Fruit fly (Drosophila melanogaster): ENCODE results near the gene CG6686.
A peak's percentile ranks its signal among the peaks of the same experiment; 100 is the strongest.

Gene CG6686

DNA sequence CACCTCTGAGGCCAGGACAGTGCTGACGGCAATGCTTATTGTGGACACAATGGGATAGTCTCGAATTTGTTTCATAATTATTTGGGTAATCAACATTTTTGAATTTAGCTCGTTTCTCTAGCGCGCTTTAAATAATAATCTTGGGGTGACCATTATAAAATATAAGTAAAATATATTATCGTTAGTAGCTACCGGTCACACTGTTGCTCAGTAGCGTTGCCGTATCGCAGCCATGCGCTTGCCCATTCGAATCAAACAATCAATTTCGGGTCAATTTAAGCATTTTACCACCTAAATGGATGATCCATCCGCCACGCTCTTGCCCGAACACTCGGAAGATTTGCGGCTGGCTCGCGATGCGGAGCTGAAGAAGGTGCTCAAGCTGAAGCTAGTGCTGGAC is 1.9 kb upstream of the CG6686 start, which contains the start of the genes zuc and dgt2 (continued):
- TF ChIP-seq CG10147 (GFP tag; optimal IDR thresholded peaks at IDR 0.05) (no peak), gsb-n (tag; optimal IDR thresholded peaks at IDR 0.05) (no peak), seq (GFP tag; IDR thresholded peaks at IDR 0.05) (no peak), CG9437 (GFP tag; optimal IDR thresholded peaks at IDR 0.05) (no peak), sr (GFP tag; IDR thresholded peaks at IDR 0.05) (no peak), CG4707 (GFP tag; optimal IDR thresholded peaks at IDR 0.05) (no peak), MESR4 (GFP tag; optimal IDR thresholded peaks at IDR 0.05) (peak; percentile 53), Gsc (GFP tag; IDR thresholded peaks at IDR 0.05) (no peak), CG1603 (tag; optimal IDR thresholded peaks at IDR 0.05) (peak; percentile 45), CG9876 (GFP tag; optimal IDR thresholded peaks at IDR 0.05) (no peak), CoRest (tag; optimal IDR thresholded peaks at IDR 0.05) (peak; percentile 27), D19B (GFP tag; optimal IDR thresholded peaks at IDR 0.05) (no peak), CG33213 (GFP tag; optimal IDR thresholded peaks at IDR 0.05) (no peak), klu (GFP tag; IDR thresholded peaks at IDR 0.05) (no peak), Hr3 (GFP tag; optimal IDR thresholded peaks at IDR 0.05) (no peak), tap (tag; optimal IDR thresholded peaks at IDR 0.05) (no peak), Ets97D (GFP tag; optimal IDR thresholded peaks at IDR 0.05) (peak; percentile 22), CG14014 (GFP tag; IDR thresholded peaks at IDR 0.05) (no peak), sqz (GFP tag; optimal IDR thresholded peaks at IDR 0.05) (no peak), shn (GFP tag; optimal IDR thresholded peaks at IDR 0.05) (no peak), zen (tag; optimal IDR thresholded peaks at IDR 0.05) (peak; percentile 7), Usf (GFP tag; optimal IDR thresholded peaks at IDR 0.05) (no peak), CG43689 (GFP tag; IDR thresholded peaks at IDR 0.05) (no peak), CG17361 (GFP tag; IDR thresholded peaks at IDR 0.05) (no peak), Six4 (GFP tag; optimal IDR thresholded peaks at IDR 0.05) (no peak), CG13894 (tag; optimal IDR thresholded peaks at IDR 0.05) (no peak), Optix (GFP tag; IDR thresholded peaks at IDR 0.05) (no peak), CG34224 (GFP tag; IDR thresholded peaks at IDR 0.05; ENCODE audit: partially characterized antibody) (peak; percentile 44; the same call in 1 of the 3 replicates), CG9727 (GFP tag; optimal IDR thresholded peaks at IDR 0.05) (no peak), CG11085 (GFP tag; IDR thresholded peaks at IDR 0.05) (no peak), wek (GFP tag; optimal IDR thresholded peaks at IDR 0.05) (no peak), fd3F (GFP tag; optimal IDR thresholded peaks at IDR 0.05) (no peak), CG11093 (GFP tag; IDR thresholded peaks at IDR 0.05) (no peak), jing (GFP tag; optimal IDR thresholded peaks at IDR 0.05) (no peak), dimm (GFP tag; IDR thresholded peaks at IDR 0.05) (no peak), Dek (tag; optimal IDR thresholded peaks at IDR 0.05) (no peak), CG10959 (GFP tag; IDR thresholded peaks at IDR 0.05) (no peak), CG15073 (GFP tag; optimal IDR thresholded peaks at IDR 0.05) (no peak), CG8089 (GFP tag; optimal IDR thresholded peaks at IDR 0.05) (no peak), ro (GFP tag; IDR thresholded peaks at IDR 0.05) (no peak), stwl (tag; optimal IDR thresholded peaks at IDR 0.05) (peak; percentile 86), HHEX (GFP tag; optimal IDR thresholded peaks at IDR 0.05) (no peak)

DNA sequence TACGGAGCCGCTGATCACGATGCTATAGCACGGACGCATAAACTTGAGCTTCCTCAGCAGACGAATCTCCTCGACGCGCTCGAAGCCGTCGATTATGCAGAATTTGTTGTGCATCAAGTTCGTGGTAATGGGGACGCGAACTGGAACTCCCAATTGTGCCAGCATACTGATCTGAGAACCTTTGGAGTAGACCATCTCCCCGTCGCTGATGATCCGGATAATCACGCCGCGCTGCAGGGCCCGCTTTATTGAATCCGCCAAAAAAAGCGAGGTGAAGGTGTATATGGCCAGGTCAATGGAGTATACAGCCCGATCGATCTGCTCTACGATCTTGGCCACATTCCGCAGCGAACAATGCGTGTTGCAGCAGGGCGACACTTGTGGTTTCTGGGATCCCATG is 1.4 kb upstream of the CG6686 start:
- TF ChIP-seq psq (GFP tag; optimal IDR thresholded peaks at IDR 0.05) (no peak), tup (GFP tag; optimal IDR thresholded peaks at IDR 0.05) (no peak), CG9727 (GFP tag; optimal IDR thresholded peaks at IDR 0.05) (no peak), sna (GFP tag; IDR thresholded peaks at IDR 0.05; ENCODE audit: partially characterized antibody) (no peak), ash1 (GFP tag; optimal IDR thresholded peaks at IDR 0.05) (no peak), MTF-1 (GFP tag; optimal IDR thresholded peaks at IDR 0.05; ENCODE audit: borderline replicate concordance) (no peak), CG31365 (tag; optimal IDR thresholded peaks at IDR 0.05) (no peak), CG7963 (GFP tag; IDR thresholded peaks at IDR 0.05; ENCODE audit: partially characterized antibody) (no peak), CG18764 (GFP tag; optimal IDR thresholded peaks at IDR 0.05) (no peak), CG17328 (GFP tag; IDR thresholded peaks at IDR 0.05) (no peak), CG4820 (GFP tag; optimal IDR thresholded peaks at IDR 0.05) (no peak), CG12104 (GFP tag; optimal IDR thresholded peaks at IDR 0.05) (no peak), NFAT (GFP tag; IDR thresholded peaks at IDR 0.05) (no peak), Med (GFP tag) (no peak)

Data from whole organism, embryonic.